Worm (Caenorhabditis elegans) whole organism, young adult: ENCODE results near the gene str-153.
A peak's percentile ranks its signal among the peaks of the same experiment; 100 is the strongest.

ENCODE experiments used
- B0035.1 ChIP-seq: sonication (generic microtip); optimal IDR thresholded peaks from 2 replicates; lab custom pipeline; 2016; ENCODE audit warnings: missing genetic modification characterization, mild to moderate bottlenecking, missing compliant biosample characterization, missing genotype, missing genetic modification reagents
- B0261.1 ChIP-seq: sonication (generic microtip); optimal IDR thresholded peaks from 2 replicates; lab custom pipeline; 2016; ENCODE audit warnings: mild to moderate bottlenecking, missing genetic modification characterization, moderate library complexity, missing compliant biosample characterization
- C06A6.2 ChIP-seq: fragments of 200-800 bp; sonication (Bioruptor generic); conservative IDR thresholded peaks from 2 replicates; pipeline ENCODE4 v1.3.6; 2022; ENCODE audit warnings: missing genetic modification characterization, missing compliant biosample characterization
- C17E4.6 ChIP-seq: fragments of 200-800 bp; sonication (Bioruptor generic); IDR thresholded peaks from 2 replicates; pipeline ENCODE4 v1.3.6; 2022; ENCODE audit warnings: missing genetic modification reagents, missing genetic modification characterization, missing compliant biosample characterization
- F22D6.2 ChIP-seq: sonication (generic microtip); optimal IDR thresholded peaks from 2 replicates; lab custom pipeline; 2016; ENCODE audit warnings: mild to moderate bottlenecking, missing genetic modification characterization, missing compliant biosample characterization
- F39B2.1 ChIP-seq: fragments of 200-800 bp; sonication (Bioruptor generic); IDR thresholded peaks from 2 replicates; pipeline ENCODE4 v1.3.6; 2022; ENCODE audit warnings: missing genetic modification reagents, missing genetic modification characterization, missing compliant biosample characterization
- F49E8.2 ChIP-seq: sonication (generic microtip); optimal IDR thresholded peaks from 3 replicates; lab custom pipeline; 2017; ENCODE audit warnings: missing genetic modification characterization, mild to moderate bottlenecking, missing compliant biosample characterization, antibody characterized with exemption, moderate library complexity; ENCODE audit not compliant: insufficient read depth
- F55B11.4 ChIP-seq: sonication (generic microtip); optimal IDR thresholded peaks from 2 replicates; lab custom pipeline; 2016; ENCODE audit warnings: missing compliant biosample characterization, missing genetic modification characterization, borderline replicate concordance; ENCODE audit not compliant: insufficient read depth
- T07F8.4 ChIP-seq: sonication (generic microtip); optimal IDR thresholded peaks from 2 replicates; lab custom pipeline; 2016; ENCODE audit warnings: mild to moderate bottlenecking, missing genetic modification characterization, moderate library complexity, missing compliant biosample characterization
- ZK185.1 ChIP-seq: sonication (generic microtip); optimal IDR thresholded peaks from 2 replicates; lab custom pipeline; 2016; ENCODE audit warnings: mild to moderate bottlenecking, missing genetic modification characterization, missing compliant biosample characterization; ENCODE audit not compliant: poor library complexity, severe bottlenecking
- aptf-3 ChIP-seq: fragments of 200-800 bp; sonication (Bioruptor generic); IDR thresholded peaks from 2 replicates; pipeline ENCODE4 v1.3.6; 2022; ENCODE audit warnings: missing genetic modification characterization, missing compliant biosample characterization
- atf-7 ChIP-seq: sonication (generic microtip); optimal IDR thresholded peaks from 2 replicates; lab custom pipeline; 2017; ENCODE audit warnings: mild to moderate bottlenecking, missing genetic modification characterization, missing compliant biosample characterization
- cebp-1 ChIP-seq, 2 experiments: fragments of 200-800 bp in 1 of 2; sonication (Bioruptor generic) in 1 of 2; sonication (generic microtip) in 1 of 2; IDR thresholded peaks in 1 of 2; optimal IDR thresholded peaks in 1 of 2; 2 replicates each; pipeline versions ENCODE4 v1.3.6 to Lab custom; 2017 to 2022; ENCODE audit warnings: missing compliant biosample characterization in 2 of 2, missing genetic modification characterization in 2 of 2, mild to moderate bottlenecking in 1 of 2, missing genetic modification reagents in 1 of 2, moderate library complexity in 1 of 2
- cebp-2 ChIP-seq: fragments of 200-800 bp; sonication (Bioruptor generic); IDR thresholded peaks from 2 replicates; pipeline ENCODE4 v1.3.6; 2022; ENCODE audit warnings: missing genetic modification characterization, missing compliant biosample characterization
- ceh-100 ChIP-seq: fragments of 200-800 bp; sonication (Bioruptor generic); IDR thresholded peaks from 2 replicates; pipeline ENCODE4 v1.3.6; 2022; ENCODE audit warnings: missing genetic modification reagents, missing genetic modification characterization, missing compliant biosample characterization
- chd-7 ChIP-seq: sonication (generic microtip); optimal IDR thresholded peaks from 2 replicates; lab custom pipeline; 2016; ENCODE audit warnings: mild to moderate bottlenecking, missing genetic modification characterization, moderate library complexity, missing compliant biosample characterization
- die-1 ChIP-seq: sonication (generic microtip); optimal IDR thresholded peaks from 2 replicates; lab custom pipeline; 2016; ENCODE audit warnings: missing genotype, mild to moderate bottlenecking, missing genetic modification characterization, missing compliant biosample characterization
- dox-1 ChIP-seq: fragments of 200-800 bp; sonication (Bioruptor generic); IDR thresholded peaks from 2 replicates; pipeline ENCODE4 v1.3.6; 2022; ENCODE audit warnings: missing genetic modification reagents, missing genetic modification characterization, missing compliant biosample characterization
- dpl-1 ChIP-seq: fragments of 150-350 bp; optimal IDR thresholded peaks from 2 replicates; lab custom pipeline; 2014; ENCODE audit warnings: missing biosample characterization, missing genetic modification reagents, missing genetic modification characterization
- egl-18 ChIP-seq: fragments of 200-800 bp; sonication (Bioruptor generic); IDR thresholded peaks from 2 replicates; pipeline ENCODE4 v1.3.6; 2022; ENCODE audit warnings: missing genetic modification reagents, missing genetic modification characterization, missing compliant biosample characterization
- egl-44 ChIP-seq: fragments of 200-800 bp; sonication (Bioruptor generic); IDR thresholded peaks from 2 replicates; pipeline ENCODE4 v1.3.6; 2022; ENCODE audit warnings: missing genetic modification reagents, missing genetic modification characterization, missing compliant biosample characterization
- him-1 ChIP-seq: sonication (generic microtip); optimal IDR thresholded peaks from 2 replicates; lab custom pipeline; 2016; ENCODE audit warnings: missing genotype, missing genetic modification reagents, missing genetic modification characterization, missing compliant biosample characterization
- hlh-12 ChIP-seq: sonication (generic microtip); optimal IDR thresholded peaks from 2 replicates; lab custom pipeline; 2016; ENCODE audit warnings: missing genetic modification characterization, missing compliant biosample characterization
- hlh-26 ChIP-seq: fragments of 200-800 bp; sonication (Bioruptor generic); conservative IDR thresholded peaks from 2 replicates; pipeline ENCODE4 v1.3.6; 2022; ENCODE audit warnings: missing genetic modification reagents, missing genetic modification characterization, missing compliant biosample characterization
- hmg-1.2 ChIP-seq: fragments of 200-800 bp; sonication (Bioruptor generic); IDR thresholded peaks from 2 replicates; pipeline ENCODE4 v1.3.6; 2022; ENCODE audit warnings: missing genetic modification reagents, missing genetic modification characterization, missing compliant biosample characterization
- hmg-20 ChIP-seq: fragments of 200-800 bp; sonication (Bioruptor generic); IDR thresholded peaks from 2 replicates; pipeline ENCODE4 v1.3.6; 2022; ENCODE audit warnings: missing genetic modification reagents, missing genetic modification characterization, missing compliant biosample characterization
- let-607 ChIP-seq, 2 experiments: fragments of 200-800 bp in 1 of 2; sonication (Bioruptor generic) in 1 of 2; sonication (generic microtip) in 1 of 2; optimal IDR thresholded peaks; 2 replicates each; lab custom pipeline; 2016 to 2018; ENCODE audit warnings: mild to moderate bottlenecking in 2 of 2, missing compliant biosample characterization in 2 of 2, missing genetic modification characterization in 2 of 2, moderate library complexity in 2 of 2, missing genotype in 1 of 2
- lin-26 ChIP-seq: fragments of 200-800 bp; sonication (Bioruptor generic); IDR thresholded peaks from 2 replicates; pipeline ENCODE4 v1.3.6; 2022; ENCODE audit warnings: missing genetic modification reagents, missing genetic modification characterization, missing compliant biosample characterization
- lsl-1 ChIP-seq: fragments of 200-800 bp; sonication (Bioruptor generic); optimal IDR thresholded peaks from 2 replicates; lab custom pipeline; 2018; ENCODE audit warnings: mild to moderate bottlenecking, missing genetic modification characterization, moderate library complexity, missing compliant biosample characterization
- lsy-27 ChIP-seq: sonication (generic microtip); optimal IDR thresholded peaks from 2 replicates; lab custom pipeline; 2017; ENCODE audit warnings: missing genetic modification characterization, mild to moderate bottlenecking, missing compliant biosample characterization, antibody characterized with exemption, missing genotype, borderline replicate concordance; ENCODE audit not compliant: insufficient read depth
- madf-10 ChIP-seq: sonication (generic microtip); optimal IDR thresholded peaks from 2 replicates; lab custom pipeline; 2016; ENCODE audit warnings: mild to moderate bottlenecking, missing genetic modification characterization, missing compliant biosample characterization
- madf-3 ChIP-seq: fragments of 200-800 bp; sonication (Bioruptor generic); IDR thresholded peaks from 2 replicates; pipeline ENCODE4 v1.3.6; 2022; ENCODE audit warnings: missing genetic modification reagents, missing genetic modification characterization, missing compliant biosample characterization
- mcd-1 ChIP-seq: fragments of 200-800 bp; sonication (Bioruptor generic); IDR thresholded peaks from 2 replicates; pipeline ENCODE4 v1.3.6; 2022; ENCODE audit warnings: missing genetic modification reagents, missing genetic modification characterization, missing compliant biosample characterization
- mes-4 ChIP-seq: sonication (generic microtip); optimal IDR thresholded peaks from 2 replicates; lab custom pipeline; 2016; ENCODE audit warnings: missing genotype, missing genetic modification characterization, missing compliant biosample characterization
- mxl-1 ChIP-seq: sonication (generic microtip); optimal IDR thresholded peaks from 2 replicates; lab custom pipeline; 2016; ENCODE audit warnings: missing genetic modification characterization, missing compliant biosample characterization
- nhr-90 ChIP-seq: sonication (generic microtip); optimal IDR thresholded peaks from 2 replicates; lab custom pipeline; 2016; ENCODE audit warnings: missing genotype, mild to moderate bottlenecking, missing genetic modification characterization, missing compliant biosample characterization
- pha-4 ChIP-seq: fragments of 150-350 bp; sonication (generic microtip); optimal IDR thresholded peaks from 2 replicates; lab custom pipeline; 2014; ENCODE audit warnings: missing biosample characterization, missing genetic modification reagents, missing genetic modification characterization
- rec-8 ChIP-seq, 2 experiments: sonication (generic microtip); optimal IDR thresholded peaks; 2 replicates each; lab custom pipeline; 2016; ENCODE audit warnings: mild to moderate bottlenecking in 2 of 2, missing genetic modification characterization in 2 of 2, missing genetic modification reagents in 2 of 2, missing genotype in 2 of 2, missing biosample characterization in 1 of 2, missing compliant biosample characterization in 1 of 2, moderate library complexity in 1 of 2
- snpc-1.1 ChIP-seq: sonication (generic microtip); optimal IDR thresholded peaks from 2 replicates; lab custom pipeline; 2017; ENCODE audit warnings: missing genetic modification characterization, mild to moderate bottlenecking, missing compliant biosample characterization, antibody characterized with exemption, moderate library complexity, missing genotype, missing genetic modification reagents; ENCODE audit not compliant: insufficient read depth
- snpc-3.4 ChIP-seq: sonication (generic microtip); optimal IDR thresholded peaks from 2 replicates; lab custom pipeline; 2017; ENCODE audit warnings: missing genetic modification characterization, mild to moderate bottlenecking, missing compliant biosample characterization, antibody characterized with exemption, moderate library complexity, missing genotype, missing genetic modification reagents
- snpc-4 ChIP-seq, 5 experiments: fragments of 150-350 bp in 1 of 5; sonication (generic microtip) in 4 of 5; optimal IDR thresholded peaks; 2 replicates each; lab custom pipeline; 2014 to 2018; ENCODE audit warnings: missing genetic modification characterization in 5 of 5, missing biosample characterization in 3 of 5, antibody characterized with exemption in 2 of 5, mild to moderate bottlenecking in 2 of 5, missing compliant biosample characterization in 2 of 5, missing genotype in 2 of 5, moderate library complexity in 2 of 5, missing genetic modification reagents in 1 of 5
- unc-62 ChIP-seq: fragments of 150-350 bp; optimal IDR thresholded peaks from 2 replicates; lab custom pipeline; 2014; ENCODE audit warnings: missing biosample characterization, missing genetic modification reagents, missing genetic modification characterization
- zfh-2 ChIP-seq: fragments of 200-800 bp; sonication (Bioruptor generic); conservative IDR thresholded peaks from 2 replicates; pipeline ENCODE4 v1.3.6; 2022; ENCODE audit warnings: missing genetic modification reagents, missing genetic modification characterization, missing compliant biosample characterization
- ztf-22 ChIP-seq: fragments of 200-800 bp; sonication (Bioruptor generic); optimal IDR thresholded peaks from 2 replicates; lab custom pipeline; 2018; ENCODE audit warnings: mild to moderate bottlenecking, missing genetic modification characterization, moderate library complexity, missing compliant biosample characterization
- ztf-25 ChIP-seq: fragments of 200-800 bp; sonication (Bioruptor generic); IDR thresholded peaks from 2 replicates; pipeline ENCODE4 v1.3.6; 2022; ENCODE audit warnings: missing genetic modification reagents, missing genetic modification characterization, missing compliant biosample characterization

str-153 gene

DNA sequence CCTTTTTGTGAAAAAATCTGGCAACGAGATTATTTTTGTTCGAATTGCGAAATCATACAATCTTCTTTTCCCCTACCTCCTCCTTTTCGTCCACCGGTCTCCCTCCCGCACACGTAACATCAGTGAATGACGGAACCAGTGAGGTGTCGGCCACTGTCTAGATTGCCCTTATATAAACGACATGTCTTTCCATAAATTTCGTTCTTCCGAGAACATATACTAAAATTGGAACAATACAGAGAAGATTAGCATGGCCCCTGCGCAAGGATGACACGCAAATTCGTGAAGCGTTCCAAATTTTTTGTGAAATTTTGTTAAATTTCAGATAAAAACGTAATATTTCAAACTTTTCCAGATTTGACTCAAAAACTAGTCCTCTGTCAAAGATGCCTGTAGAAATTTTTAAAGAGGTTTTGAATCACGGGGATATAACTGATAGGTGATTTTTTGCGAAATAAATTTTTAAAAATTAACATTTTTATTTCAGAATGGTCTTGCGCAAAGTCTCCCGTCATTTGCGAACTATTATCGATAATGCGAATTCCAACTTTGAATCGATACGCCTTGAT, 3.4 kb upstream of the str-153 start:
- TF ChIP-seq ceh-100 (GFP tag; lab: Robert Waterston, UW) (peak; percentile 46; the same call in 1 of the 2 replicates), zfh-2 (GFP tag; lab: Robert Waterston, UW) (no peak), hmg-1.2 (GFP tag; lab: Robert Waterston, UW) (peak; percentile 80), dox-1 (GFP tag; lab: Robert Waterston, UW) (no peak; the same call in 1 of the 2 replicates), F55B11.4 (tag; lab: Kevin White, UChicago) (no peak), mxl-1 (peak; percentile 30), let-607 (tag; optimal IDR thresholded peaks at IDR 0.05; lab: Kevin White, UChicago) (peak in 1 of 2 experiments; percentile 39), him-1 (tag; lab: Kevin White, UChicago) (peak; percentile 37), madf-10 (tag; lab: Kevin White, UChicago) (peak; percentile 18), cebp-2 (GFP tag; lab: Robert Waterston, UW) (no peak), chd-7 (tag; lab: Kevin White, UChicago) (no peak), ztf-22 (no peak), unc-62 (GFP tag; lab: Kevin White, UChicago) (no peak), egl-18 (GFP tag; lab: Robert Waterston, UW) (no peak), lsl-1 (GFP tag; lab: Kevin White, UChicago) (peak; percentile 34), F39B2.1 (no peak), B0261.1 (tag; lab: Kevin White, UChicago) (peak; percentile 61), snpc-4 (GFP tag; optimal IDR thresholded peaks at IDR 0.05; lab: Kevin White, UChicago) (peak; percentile 91), snpc-4 (tag; optimal IDR thresholded peaks at IDR 0.05; lab: Kevin White, UChicago) (peak; percentile 95 to 99 (median 98)), pha-4 (tag; lab: Kevin White, UChicago) (no peak), madf-3 (GFP tag; lab: Robert Waterston, UW) (no peak), atf-7 (no peak), lsy-27 (tag; lab: Kevin White, UChicago) (no peak), C06A6.2 (GFP tag; lab: Robert Waterston, UW) (no peak), aptf-3 (GFP tag; lab: Robert Waterston, UW) (0 out of 2 replicates have a peak, but pooled peaks have one; percentile 57), ZK185.1 (tag; lab: Kevin White, UChicago) (peak; percentile 19), F49E8.2 (tag; lab: Kevin White, UChicago) (peak; percentile 71), ztf-25 (GFP tag; lab: Robert Waterston, UW) (0 out of 2 replicates have a peak, but pooled peaks have one; percentile 54), cebp-1 (GFP tag; IDR thresholded peaks at IDR 0.05; lab: Robert Waterston, UW) (peak; percentile 44; the same call in 1 of the 2 replicates), cebp-1 (tag; optimal IDR thresholded peaks at IDR 0.05; lab: Kevin White, UChicago) (no peak), egl-44 (peak; percentile 39; the same call in 1 of the 2 replicates), hmg-20 (GFP tag; lab: Robert Waterston, UW) (peak; percentile 73), hlh-26 (GFP tag; lab: Robert Waterston, UW) (no peak), rec-8 (tag; optimal IDR thresholded peaks at IDR 0.05; lab: Kevin White, UChicago) (no peak), T07F8.4 (tag; lab: Kevin White, UChicago) (peak; percentile 45), B0035.1 (no peak), snpc-1.1 (peak; percentile 92), nhr-90 (tag; lab: Kevin White, UChicago) (peak; percentile 31), C17E4.6 (GFP tag; lab: Robert Waterston, UW) (peak; percentile 48; the same call in 1 of the 2 replicates), snpc-3.4 (peak; percentile 90), F22D6.2 (tag; lab: Kevin White, UChicago) (no peak), mes-4 (tag; lab: Kevin White, UChicago) (peak; percentile 47), hlh-12 (peak; percentile 56), mcd-1 (no peak), dpl-1 (GFP tag; lab: Kevin White, UChicago) (no peak), lin-26 (GFP tag; lab: Robert Waterston, UW) (peak; percentile 91), die-1 (tag; lab: Kevin White, UChicago) (peak; percentile 73)
